Fruit fly (Drosophila melanogaster) S2 (cell line): ENCODE measurements around the gene MBD-R2.

ENCODE experiments used
- CG8478 ChIP-seq: fragments of >200 bp; optimal IDR thresholded peaks from 2 replicates; lab custom pipeline; 2018
- CTCF ChIP-seq, 2 experiments: fragments of >200 bp; optimal IDR thresholded peaks; 2 replicates each; lab custom pipeline; 2018

DNA sequence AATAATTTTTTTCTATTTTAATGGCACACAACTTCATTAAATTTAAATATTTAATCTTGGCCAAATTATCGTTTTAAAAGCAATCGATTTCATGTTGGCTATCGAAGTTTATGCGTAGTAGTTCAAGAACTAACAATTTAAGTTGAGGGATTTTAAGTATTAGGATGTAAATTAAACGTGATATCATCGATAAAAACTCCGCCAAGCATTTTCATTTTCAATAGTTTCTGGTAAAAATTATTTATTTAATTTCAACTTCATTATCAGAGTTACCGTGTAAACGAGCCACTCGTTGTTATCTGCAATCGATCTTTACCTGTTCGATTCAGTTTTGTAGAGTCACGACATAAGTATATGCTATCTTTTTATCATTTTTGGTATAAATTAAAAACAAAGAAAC is 46.9 kb upstream of the MBD-R2 start:
- TF ChIP-seq CG8478 (lab: Kevin White, UChicago) (no peak), CTCF (optimal IDR thresholded peaks at IDR 0.05; lab: Kevin White, UChicago) (no peak)
